Fruit fly (Drosophila melanogaster): ENCODE results near the gene fmt.

The fmt gene

dm6 chr3L:6173826-6174255, at the start of gene fmt, which contains the start of gene CG7376:
TSS of gene fmt (minus strand) at chr3L:6173880.
TSS of gene CG7376 (plus strand) at chr3L:6174248.
- TF ChIP-seq Dll (optimal IDR thresholded peaks at IDR 0.05): no peak
- no peak for TF ChIP-seq psq (optimal IDR thresholded peaks at IDR 0.05)
- TF ChIP-seq pan (optimal IDR thresholded peaks at IDR 0.05): no peak
- no peak for TF ChIP-seq usp (GFP tag; optimal IDR thresholded peaks at IDR 0.05)
- no peak for TF ChIP-seq EcR (GFP tag; optimal IDR thresholded peaks at IDR 0.05)
- TF ChIP-seq CG8478 (optimal IDR thresholded peaks at IDR 0.05): no peak

dm6 chr3L:6220187-6220586, 46.5 kb upstream of the fmt start, which contains the start of gene CG33946:
TSS of gene CG33946 (plus strand) at chr3L:6220578.
- no peak for TF ChIP-seq EcR (GFP tag; optimal IDR thresholded peaks at IDR 0.05)
- TF ChIP-seq usp (GFP tag; optimal IDR thresholded peaks at IDR 0.05): no peak
- no peak for TF ChIP-seq CG8478 (optimal IDR thresholded peaks at IDR 0.05)
- no peak for TF ChIP-seq pan (optimal IDR thresholded peaks at IDR 0.05)
- no peak for TF ChIP-seq psq (optimal IDR thresholded peaks at IDR 0.05)
- no peak for TF ChIP-seq Dll (optimal IDR thresholded peaks at IDR 0.05)

dm6 chr3L:6218517-6219155, 45.0 kb upstream of the fmt start:
- TF ChIP-seq psq (optimal IDR thresholded peaks at IDR 0.05): peak; percentile 9
- no peak for TF ChIP-seq usp (GFP tag; optimal IDR thresholded peaks at IDR 0.05)

dm6 chr3L:6217806-6218205, 44.1 kb upstream of the fmt start, which contains the start of gene LanA:
TSS of gene LanA (minus strand) at chr3L:6218022.
- TF ChIP-seq pan (optimal IDR thresholded peaks at IDR 0.05): no peak
- no peak for TF ChIP-seq CG8478 (optimal IDR thresholded peaks at IDR 0.05)
- TF ChIP-seq Dll (optimal IDR thresholded peaks at IDR 0.05): no peak
- no peak for TF ChIP-seq usp (GFP tag; optimal IDR thresholded peaks at IDR 0.05)
- no peak for TF ChIP-seq psq (optimal IDR thresholded peaks at IDR 0.05)
- TF ChIP-seq EcR (GFP tag; optimal IDR thresholded peaks at IDR 0.05): no peak

- TF ChIP-seq pan (optimal IDR thresholded peaks at IDR 0.05) (no peak), usp (GFP tag; optimal IDR thresholded peaks at IDR 0.05) (no peak), Dll (optimal IDR thresholded peaks at IDR 0.05) (no peak), psq (optimal IDR thresholded peaks at IDR 0.05) (no peak), EcR (GFP tag; optimal IDR thresholded peaks at IDR 0.05) (no peak), CG8478 (optimal IDR thresholded peaks at IDR 0.05) (no peak)
These were observed 43.5 kb upstream of the fmt start for dm6 chr3L:6217212-6217611.

dm6 chr3L:6216787-6217078, 43.1 kb upstream of the fmt start:
- TF ChIP-seq EcR (GFP tag; optimal IDR thresholded peaks at IDR 0.05) (no peak), psq (optimal IDR thresholded peaks at IDR 0.05) (no peak), usp (GFP tag; optimal IDR thresholded peaks at IDR 0.05) (no peak)

- TF ChIP-seq EcR (GFP tag; optimal IDR thresholded peaks at IDR 0.05) (no peak), psq (optimal IDR thresholded peaks at IDR 0.05) (no peak), usp (GFP tag; optimal IDR thresholded peaks at IDR 0.05) (no peak), Dll (optimal IDR thresholded peaks at IDR 0.05) (no peak), CG8478 (optimal IDR thresholded peaks at IDR 0.05) (no peak), pan (optimal IDR thresholded peaks at IDR 0.05) (no peak)
These were observed 42.5 kb upstream of the fmt start for dm6 chr3L:6215976-6216786.

dm6 chr3L:6200173-6200572, 26.5 kb upstream of the fmt start, which contains the start of gene CG8219:
TSS of gene CG8219 (plus strand) at chr3L:6200473.
- TF ChIP-seq usp (GFP tag; optimal IDR thresholded peaks at IDR 0.05): no peak

- no peak for TF ChIP-seq pan (optimal IDR thresholded peaks at IDR 0.05)
- TF ChIP-seq Dll (optimal IDR thresholded peaks at IDR 0.05): no peak
- TF ChIP-seq usp (GFP tag; optimal IDR thresholded peaks at IDR 0.05): no peak
- no peak for TF ChIP-seq CG8478 (optimal IDR thresholded peaks at IDR 0.05)
- no peak for TF ChIP-seq psq (optimal IDR thresholded peaks at IDR 0.05)
- TF ChIP-seq EcR (GFP tag; optimal IDR thresholded peaks at IDR 0.05): no peak
These were observed 20.0 kb upstream of the fmt start for dm6 chr3L:6193556-6194114.

dm6 chr3L:6192822-6193555, 19.3 kb upstream of the fmt start, which contains the start of the genes Sf3b6 and Tnpo:
TSS of gene Sf3b6 (minus strand) at chr3L:6193179.
TSS of gene Tnpo (plus strand) at chr3L:6193480.
- TF ChIP-seq CG8478 (optimal IDR thresholded peaks at IDR 0.05) (no peak), EcR (GFP tag; optimal IDR thresholded peaks at IDR 0.05) (no peak), pan (optimal IDR thresholded peaks at IDR 0.05) (no peak), psq (optimal IDR thresholded peaks at IDR 0.05) (no peak), usp (GFP tag; optimal IDR thresholded peaks at IDR 0.05) (no peak), Dll (optimal IDR thresholded peaks at IDR 0.05) (no peak)

- TF ChIP-seq CG8478 (optimal IDR thresholded peaks at IDR 0.05) (no peak), EcR (GFP tag; optimal IDR thresholded peaks at IDR 0.05) (no peak), psq (optimal IDR thresholded peaks at IDR 0.05) (no peak), Dll (optimal IDR thresholded peaks at IDR 0.05) (no peak)
These were observed 15.6 kb upstream of the fmt start, which contains the start of the genes D19A and CG7386 for dm6 chr3L:6188995-6189927. TSS of gene D19A (minus strand) at chr3L:6189123. TSS of gene CG7386 (plus strand) at chr3L:6189745.

Data from whole organism.